Worm (Caenorhabditis elegans): ENCODE measurements around the gene unc-3.

ce11 chrX:14770336-14770735, 3.0 kb upstream of the unc-3 start:
- TF ChIP-seq lin-39 (tag; optimal IDR thresholded peaks at IDR 0.05), result no peak
- TF ChIP-seq nhr-25 (tag; optimal IDR thresholded peaks at IDR 0.05), result no peak
